Worm (Caenorhabditis elegans) whole organism, late embryonic: ENCODE data around the gene Y57G11C.38.

Source experiments
- C08G9.2 ChIP-seq: sonication (generic microtip); optimal IDR thresholded peaks from 2 replicates; lab custom pipeline; 2016; ENCODE audit warnings: mild to moderate bottlenecking, missing genetic modification characterization, moderate library complexity, missing compliant biosample characterization
- C38D4.7 ChIP-seq: fragments of 200-800 bp; sonication (Bioruptor generic); optimal IDR thresholded peaks from 2 replicates; lab custom pipeline; 2018; ENCODE audit warnings: mild to moderate bottlenecking, missing genetic modification characterization, moderate library complexity, missing compliant biosample characterization
- F13H6.1 ChIP-seq: sonication (generic microtip); optimal IDR thresholded peaks from 2 replicates; lab custom pipeline; 2016; ENCODE audit warnings: missing genetic modification characterization, missing compliant biosample characterization
- K02D7.2 ChIP-seq: sonication (generic microtip); optimal IDR thresholded peaks from 2 replicates; lab custom pipeline; 2017; ENCODE audit warnings: mild to moderate bottlenecking, missing genetic modification characterization, missing compliant biosample characterization
- Y22D7AL.16 ChIP-seq: sonication (generic microtip); optimal IDR thresholded peaks from 2 replicates; lab custom pipeline; 2016; ENCODE audit warnings: missing genetic modification characterization, missing compliant biosample characterization
- ahr-1 ChIP-seq: sonication (generic microtip); optimal IDR thresholded peaks from 2 replicates; lab custom pipeline; 2016; ENCODE audit warnings: missing genetic modification characterization, missing compliant biosample characterization
- ama-1 ChIP-seq: fragments of 150-350 bp; optimal IDR thresholded peaks from 2 replicates; lab custom pipeline; 2014
- ceh-14 ChIP-seq: sonication (generic microtip); optimal IDR thresholded peaks from 2 replicates; lab custom pipeline; 2016; ENCODE audit warnings: missing genotype, missing genetic modification characterization, missing compliant biosample characterization
- ceh-18 ChIP-seq: sonication (generic microtip); optimal IDR thresholded peaks from 2 replicates; lab custom pipeline; 2016; ENCODE audit warnings: missing genetic modification characterization, missing compliant biosample characterization
- ceh-19 ChIP-seq: fragments of 200-800 bp; sonication (Bioruptor generic); optimal IDR thresholded peaks from 2 replicates; lab custom pipeline; 2018; ENCODE audit warnings: mild to moderate bottlenecking, missing genetic modification characterization, missing compliant biosample characterization
- ceh-2 ChIP-seq: sonication (generic microtip); optimal IDR thresholded peaks from 2 replicates; lab custom pipeline; 2016; ENCODE audit warnings: missing genotype, missing genetic modification characterization, missing compliant biosample characterization
- ceh-22 ChIP-seq: sonication (generic microtip); optimal IDR thresholded peaks from 2 replicates; lab custom pipeline; 2017; ENCODE audit warnings: missing biosample characterization, missing genetic modification characterization
- ceh-30 ChIP-seq: fragments of 150-350 bp; optimal IDR thresholded peaks from 2 replicates; lab custom pipeline; 2014; ENCODE audit warnings: missing biosample characterization, missing genetic modification characterization
- ceh-34 ChIP-seq: sonication (generic microtip); optimal IDR thresholded peaks from 2 replicates; lab custom pipeline; 2016; ENCODE audit warnings: mild to moderate bottlenecking, missing genetic modification characterization, missing compliant biosample characterization
- ceh-6 ChIP-seq: fragments of 200-800 bp; sonication (Bioruptor generic); optimal IDR thresholded peaks from 2 replicates; lab custom pipeline; 2018; ENCODE audit warnings: mild to moderate bottlenecking, missing genetic modification characterization, missing compliant biosample characterization
- ceh-9 ChIP-seq: sonication (generic microtip); optimal IDR thresholded peaks from 2 replicates; lab custom pipeline; 2016; ENCODE audit warnings: mild to moderate bottlenecking, missing genetic modification characterization, inconsistent platforms, missing compliant biosample characterization
- che-1 ChIP-seq: sonication (generic microtip); optimal IDR thresholded peaks from 2 replicates; lab custom pipeline; 2016; ENCODE audit warnings: mild to moderate bottlenecking, missing genetic modification characterization, missing compliant biosample characterization
- dmd-4 ChIP-seq: sonication (generic microtip); optimal IDR thresholded peaks from 2 replicates; lab custom pipeline; 2016; ENCODE audit warnings: borderline replicate concordance, missing genetic modification characterization, missing compliant biosample characterization
- dve-1 ChIP-seq: sonication (generic microtip); optimal IDR thresholded peaks from 2 replicates; lab custom pipeline; 2017; ENCODE audit warnings: antibody characterized with exemption, mild to moderate bottlenecking, missing genetic modification characterization, missing compliant biosample characterization
- elt-2 ChIP-seq: sonication (generic microtip); optimal IDR thresholded peaks from 2 replicates; lab custom pipeline; 2016; ENCODE audit warnings: missing genetic modification reagents, missing genetic modification characterization, missing compliant biosample characterization
- ets-4 ChIP-seq: sonication (generic microtip); optimal IDR thresholded peaks from 2 replicates; lab custom pipeline; 2016; ENCODE audit warnings: missing genetic modification characterization, missing compliant biosample characterization
- fax-1 ChIP-seq: sonication (generic microtip); optimal IDR thresholded peaks from 2 replicates; lab custom pipeline; 2016; ENCODE audit warnings: missing genotype, missing genetic modification characterization, missing compliant biosample characterization
- fkh-10 ChIP-seq: fragments of 150-350 bp; optimal IDR thresholded peaks from 2 replicates; lab custom pipeline; 2014; ENCODE audit warnings: missing biosample characterization, missing genetic modification reagents, missing genetic modification characterization
- gmeb-2 ChIP-seq: sonication (generic microtip); optimal IDR thresholded peaks from 2 replicates; lab custom pipeline; 2016; ENCODE audit warnings: missing genetic modification characterization, inconsistent platforms, missing compliant biosample characterization
- hlh-30 ChIP-seq: sonication (generic microtip); optimal IDR thresholded peaks from 2 replicates; lab custom pipeline; 2017; ENCODE audit warnings: antibody characterized with exemption, missing genetic modification characterization, missing compliant biosample characterization; ENCODE audit not compliant: insufficient read depth
- hlh-8 ChIP-seq: sonication (generic microtip); optimal IDR thresholded peaks from 2 replicates; lab custom pipeline; 2016; ENCODE audit warnings: missing genotype, missing genetic modification characterization, missing compliant biosample characterization
- lim-6 ChIP-seq: sonication (generic microtip); optimal IDR thresholded peaks from 2 replicates; lab custom pipeline; 2016; ENCODE audit warnings: missing genetic modification characterization, missing compliant biosample characterization
- lin-11 ChIP-seq: fragments of 200-800 bp; sonication (Bioruptor generic); optimal IDR thresholded peaks from 2 replicates; lab custom pipeline; 2018; ENCODE audit warnings: mild to moderate bottlenecking, missing genetic modification characterization, missing compliant biosample characterization
- madf-2 ChIP-seq: sonication (generic microtip); optimal IDR thresholded peaks from 2 replicates; lab custom pipeline; 2017; ENCODE audit warnings: missing genetic modification characterization, missing compliant biosample characterization
- nfya-1 ChIP-seq: sonication (generic microtip); optimal IDR thresholded peaks from 2 replicates; lab custom pipeline; 2017; ENCODE audit warnings: missing genetic modification characterization, mild to moderate bottlenecking, missing compliant biosample characterization, antibody characterized with exemption, moderate library complexity
- nhr-232 ChIP-seq: sonication (generic microtip); optimal IDR thresholded peaks from 2 replicates; lab custom pipeline; 2016; ENCODE audit warnings: missing genetic modification characterization, missing compliant biosample characterization
- npax-4 ChIP-seq: sonication (generic microtip); optimal IDR thresholded peaks from 2 replicates; lab custom pipeline; 2016; ENCODE audit warnings: missing genetic modification characterization, missing compliant biosample characterization
- pag-3 ChIP-seq: sonication (generic microtip); optimal IDR thresholded peaks from 2 replicates; lab custom pipeline; 2016; ENCODE audit warnings: missing compliant biosample characterization, missing genetic modification characterization, borderline replicate concordance
- pha-2 ChIP-seq: sonication (generic microtip); optimal IDR thresholded peaks from 2 replicates; lab custom pipeline; 2017; ENCODE audit warnings: mild to moderate bottlenecking, missing genetic modification characterization, missing compliant biosample characterization
- pha-4 ChIP-seq: fragments of 150-350 bp; optimal IDR thresholded peaks from 2 replicates; lab custom pipeline; 2018; ENCODE audit warnings: missing biosample characterization, missing genetic modification reagents, missing genetic modification characterization
- ref-2 ChIP-seq: sonication (generic microtip); optimal IDR thresholded peaks from 2 replicates; lab custom pipeline; 2016; ENCODE audit warnings: missing genetic modification characterization, missing compliant biosample characterization
- rnt-1 ChIP-seq: sonication (generic microtip); optimal IDR thresholded peaks from 2 replicates; lab custom pipeline; 2016; ENCODE audit warnings: missing genetic modification characterization, missing compliant biosample characterization
- sox-2 ChIP-seq: fragments of 200-800 bp; sonication (Bioruptor generic); IDR thresholded peaks from 2 replicates; pipeline ENCODE4 v1.3.6; 2022; ENCODE audit warnings: missing genetic modification reagents, missing genetic modification characterization, missing compliant biosample characterization
- tbx-2 ChIP-seq: sonication (generic microtip); optimal IDR thresholded peaks from 2 replicates; lab custom pipeline; 2016; ENCODE audit warnings: missing genetic modification characterization, missing compliant biosample characterization
- tbx-7 ChIP-seq: sonication (generic microtip); optimal IDR thresholded peaks from 2 replicates; lab custom pipeline; 2016; ENCODE audit warnings: missing genotype, missing genetic modification characterization, missing compliant biosample characterization
- unc-3 ChIP-seq, 2 experiments: fragments of 200-800 bp in 1 of 2; sonication (Bioruptor generic) in 1 of 2; sonication (generic microtip) in 1 of 2; conservative IDR thresholded peaks in 1 of 2; optimal IDR thresholded peaks in 1 of 2; 2 replicates each; pipeline versions ENCODE4 v1.3.6 to Lab custom; 2016 to 2022; ENCODE audit warnings: missing compliant biosample characterization in 2 of 2, missing genetic modification characterization in 2 of 2, missing genetic modification reagents in 1 of 2
- unc-42 ChIP-seq: sonication (generic microtip); optimal IDR thresholded peaks from 2 replicates; lab custom pipeline; 2016; ENCODE audit warnings: missing genotype, missing genetic modification characterization, missing compliant biosample characterization
- unc-55 ChIP-seq: sonication (generic microtip); optimal IDR thresholded peaks from 2 replicates; lab custom pipeline; 2017; ENCODE audit warnings: missing biosample characterization, missing genetic modification reagents, missing genetic modification characterization
- unc-86 ChIP-seq: sonication (generic microtip); optimal IDR thresholded peaks from 2 replicates; lab custom pipeline; 2016; ENCODE audit warnings: missing genetic modification characterization, missing compliant biosample characterization
- ztf-16 ChIP-seq: sonication (generic microtip); optimal IDR thresholded peaks from 2 replicates; lab custom pipeline; 2017; ENCODE audit warnings: missing genetic modification characterization, missing compliant biosample characterization

Gene Y57G11C.38

ce11 chrIV:14862147-14862546 is at the start of gene Y57G11C.38:
TSS of gene Y57G11C.38 (plus strand) at chrIV:14862447.
- no peak for TF ChIP-seq nfya-1
- TF ChIP-seq pha-2 (tag; lab: Kevin White, UChicago), result no peak
- no peak for TF ChIP-seq hlh-8 (tag; lab: Kevin White, UChicago)
- TF ChIP-seq sox-2, result no peak
- TF ChIP-seq ceh-22 (tag; lab: Kevin White, UChicago), result no peak
- no peak for TF ChIP-seq C38D4.7 (GFP tag; lab: Kevin White, UChicago)
- no peak for TF ChIP-seq pag-3 (tag; lab: Kevin White, UChicago)
- TF ChIP-seq npax-4 (tag; lab: Kevin White, UChicago), result no peak
- no peak for TF ChIP-seq che-1 (tag; lab: Kevin White, UChicago)
- TF ChIP-seq lim-6, result no peak
- TF ChIP-seq, all 69 proteins: peak for 0

ce11 chrIV:14816288-14816687 is 46.0 kb upstream of the Y57G11C.38 start, which contains the start of gene Y57G11C.46:
TSS of gene Y57G11C.46 (minus strand) at chrIV:14816388.
- TF ChIP-seq pag-3 (tag; lab: Kevin White, UChicago), result no peak
- TF ChIP-seq ahr-1 (tag; lab: Kevin White, UChicago), result no peak
- TF ChIP-seq madf-2 (tag; lab: Kevin White, UChicago), result no peak
- no peak for TF ChIP-seq npax-4 (tag; lab: Kevin White, UChicago)
- no peak for TF ChIP-seq Y22D7AL.16
- no peak for TF ChIP-seq fax-1
- no peak for TF ChIP-seq sox-2
- TF ChIP-seq ceh-9 (tag; lab: Kevin White, UChicago), result no peak
- no peak for TF ChIP-seq ets-4 (tag; lab: Kevin White, UChicago)
- TF ChIP-seq F13H6.1, result no peak
- TF ChIP-seq C08G9.2 (tag; lab: Kevin White, UChicago), result no peak
- TF ChIP-seq ceh-14 (tag; lab: Kevin White, UChicago), result no peak
- no peak for TF ChIP-seq nfya-1
- no peak for TF ChIP-seq ceh-34 (tag; lab: Kevin White, UChicago)
- no peak for TF ChIP-seq tbx-7 (tag; lab: Kevin White, UChicago)

ce11 chrIV:14822267-14822666 is 40.0 kb upstream of the Y57G11C.38 start:
- TF ChIP-seq rnt-1 (no peak), C38D4.7 (GFP tag; lab: Kevin White, UChicago) (no peak), gmeb-2 (tag; lab: Kevin White, UChicago) (no peak), K02D7.2 (tag; lab: Kevin White, UChicago) (no peak), ceh-2 (tag; lab: Kevin White, UChicago) (no peak), ztf-16 (no peak), tbx-2 (tag; lab: Kevin White, UChicago) (no peak), ama-1 (lab: Kevin White, UChicago) (peak; percentile 80)

- TF ChIP-seq Y22D7AL.16, result no peak
- TF ChIP-seq, all 69 proteins: peak for 0
These were observed 38.0 kb upstream of the Y57G11C.38 start for ce11 chrIV:14824201-14824600.

ce11 chrIV:14824878-14825352 is 37.3 kb upstream of the Y57G11C.38 start, which contains the start of gene sec-61.A:
TSS of gene sec-61.A (minus strand) at chrIV:14825264.
- TF ChIP-seq ama-1 (lab: Kevin White, UChicago) (no peak), nhr-232 (no peak), ceh-30 (no peak), hlh-30 (tag; lab: Kevin White, UChicago) (peak; percentile 71), elt-2 (tag; lab: Kevin White, UChicago) (peak; percentile 43), unc-42 (tag; lab: Kevin White, UChicago) (peak; percentile 72), tbx-2 (tag; lab: Kevin White, UChicago) (peak; percentile 77), unc-86 (tag; lab: Kevin White, UChicago) (no peak), ceh-18 (tag; lab: Kevin White, UChicago) (peak; percentile 55), pha-4 (tag; lab: Kevin White, UChicago) (no peak), ceh-6 (no peak), unc-3 (GFP tag; conservative IDR thresholded peaks at IDR 0.05; lab: Robert Waterston, UW) (no peak), unc-3 (tag; optimal IDR thresholded peaks at IDR 0.05; lab: Kevin White, UChicago) (peak; percentile 15), pha-2 (tag; lab: Kevin White, UChicago) (no peak), lin-11 (tag; lab: Kevin White, UChicago) (no peak), dmd-4 (no peak), ceh-19 (GFP tag; lab: Kevin White, UChicago) (no peak), madf-2 (tag; lab: Kevin White, UChicago) (peak; percentile 20), dve-1 (tag; lab: Kevin White, UChicago) (no peak), C08G9.2 (tag; lab: Kevin White, UChicago) (no peak), ref-2 (tag; lab: Kevin White, UChicago) (peak; percentile 87), fkh-10 (GFP tag; lab: Kevin White, UChicago) (no peak), unc-55 (GFP tag; lab: Kevin White, UChicago) (peak; percentile 9)
